Worm (Caenorhabditis elegans): ENCODE measurements around the gene rde-11.

DNA sequence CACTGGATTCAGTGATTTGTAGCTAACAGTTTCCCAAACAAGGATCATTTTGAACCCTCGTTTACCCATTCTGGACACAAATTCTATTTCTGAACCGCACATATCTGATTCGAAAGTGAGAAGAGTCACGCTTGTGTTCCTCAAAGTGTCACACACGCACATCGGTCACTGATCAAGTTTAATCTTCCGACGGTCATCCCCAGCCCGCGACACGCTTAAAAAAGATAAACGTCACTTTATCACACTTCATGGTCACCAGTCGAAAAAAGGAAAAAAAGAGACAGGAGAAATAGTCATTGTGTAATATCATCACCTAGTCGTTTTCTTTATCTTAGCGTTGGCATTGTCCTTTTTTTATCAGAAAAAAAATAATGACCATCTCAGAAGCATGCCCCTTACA is 27.3 kb upstream of the rde-11 start:
- TF ChIP-seq saeg-2 (GFP tag; IDR thresholded peaks at IDR 0.05) (no peak), lin-15B (tag; optimal IDR thresholded peaks at IDR 0.05) (no peak), ama-1 (optimal IDR thresholded peaks at IDR 0.05) (no peak), lin-13 (GFP tag; optimal IDR thresholded peaks at IDR 0.05) (no peak), dpl-1 (GFP tag; optimal IDR thresholded peaks at IDR 0.05) (no peak), ceh-20 (GFP tag; IDR thresholded peaks at IDR 0.05) (no peak; the same call in 1 of the 2 replicates), hlh-30 (tag; optimal IDR thresholded peaks at IDR 0.05; ENCODE audit: insufficient read depth) (peak; percentile 83), egl-27 (tag; optimal IDR thresholded peaks at IDR 0.05) (no peak), rbr-2 (tag; optimal IDR thresholded peaks at IDR 0.05) (no peak), dmd-8 (GFP tag; IDR thresholded peaks at IDR 0.05) (no peak), nhr-11 (tag; optimal IDR thresholded peaks at IDR 0.05) (no peak), sdz-12 (GFP tag; optimal IDR thresholded peaks at IDR 0.05) (no peak), R02D3.7 (tag; optimal IDR thresholded peaks at IDR 0.05) (no peak), hlh-11 (tag; optimal IDR thresholded peaks at IDR 0.05) (peak; percentile 83)
